Fruit fly (Drosophila melanogaster) whole organism, embryonic: Measurements from ENCODE around the gene CG9550.

ENCODE experiments used
- Adf1 ChIP-seq: fragments of 200-800 bp; sonication (Bioruptor generic); IDR thresholded peaks from 2 replicates; pipeline ENCODE4 v1.3.6; 2022; ENCODE audit warnings: missing biosample characterization, missing genetic modification characterization
- B-H2 ChIP-seq: fragments of 200-800 bp; sonication (Bioruptor generic); optimal IDR thresholded peaks from 2 replicates; lab custom pipeline; 2018; ENCODE audit warnings: missing biosample characterization, mild to moderate bottlenecking, missing genetic modification characterization
- CG12659 ChIP-seq: fragments of 200-800 bp; sonication (Bioruptor generic); optimal IDR thresholded peaks from 3 replicates; lab custom pipeline; 2017; ENCODE audit warnings: mild to moderate bottlenecking, missing biosample characterization, missing genetic modification reagents, missing genetic modification characterization
- CG13424 ChIP-seq: fragments of 200-800 bp; sonication (Bioruptor generic); optimal IDR thresholded peaks from 2 replicates; lab custom pipeline; 2019; ENCODE audit warnings: missing biosample characterization, mild to moderate bottlenecking, missing genetic modification characterization, moderate library complexity
- CG14441 ChIP-seq: fragments of 200-800 bp; sonication (Bioruptor generic); IDR thresholded peaks from 2 replicates; pipeline ENCODE4 v1.3.6; 2022; ENCODE audit warnings: missing biosample characterization, missing genetic modification characterization
- CG14710 ChIP-seq: fragments of 200-800 bp; sonication (Bioruptor generic); optimal IDR thresholded peaks from 3 replicates; lab custom pipeline; 2019; ENCODE audit warnings: missing biosample characterization, mild to moderate bottlenecking, missing genetic modification characterization, moderate library complexity
- CG15514 ChIP-seq: fragments of 200-800 bp; sonication (Bioruptor generic); optimal IDR thresholded peaks from 3 replicates; lab custom pipeline; 2017; ENCODE audit warnings: missing biosample characterization, missing genetic modification characterization, mild to moderate bottlenecking, moderate library complexity, missing genetic modification reagents
- CG1603 ChIP-seq: fragments of 200-800 bp; sonication (Bioruptor generic); optimal IDR thresholded peaks from 2 replicates; lab custom pipeline; 2019; ENCODE audit warnings: missing biosample characterization, mild to moderate bottlenecking, missing genetic modification characterization, moderate library complexity
- CG2199 ChIP-seq: fragments of 200-800 bp; sonication (Bioruptor generic); IDR thresholded peaks from 3 replicates; pipeline ENCODE4 v1.3.6; 2022; ENCODE audit warnings: missing biosample characterization, missing genetic modification characterization
- CG33213 ChIP-seq: fragments of 200-800 bp; sonication (Bioruptor generic); optimal IDR thresholded peaks from 3 replicates; lab custom pipeline; 2016; ENCODE audit warnings: missing biosample characterization, missing genetic modification characterization
- CG33557 ChIP-seq: fragments of 200-800 bp; sonication (Bioruptor generic); optimal IDR thresholded peaks from 2 replicates; lab custom pipeline; 2019; ENCODE audit warnings: missing biosample characterization, mild to moderate bottlenecking, missing genetic modification characterization, moderate library complexity
- CG34376 ChIP-seq: fragments of 200-800 bp; sonication (Bioruptor generic); optimal IDR thresholded peaks from 2 replicates; lab custom pipeline; 2018; ENCODE audit warnings: missing biosample characterization, mild to moderate bottlenecking, missing genetic modification characterization
- CG3726 ChIP-seq: fragments of 200-800 bp; sonication (Bioruptor generic); IDR thresholded peaks from 3 replicates; pipeline ENCODE4, ENCODE4 v1.3.6; 2022; ENCODE audit warnings: missing biosample characterization, missing genetic modification characterization
- CG3847 ChIP-seq: fragments of 200-800 bp; sonication (Bioruptor generic); IDR thresholded peaks from 2 replicates; pipeline ENCODE4 v1.3.6; 2022; ENCODE audit warnings: missing biosample characterization, missing genetic modification characterization
- CG3995 ChIP-seq: fragments of 200-800 bp; sonication (Bioruptor generic); optimal IDR thresholded peaks from 3 replicates; lab custom pipeline; 2016; ENCODE audit warnings: missing biosample characterization, missing genetic modification characterization
- CG4328 ChIP-seq: fragments of 200-800 bp; sonication (Bioruptor generic); optimal IDR thresholded peaks from 3 replicates; lab custom pipeline; 2017; ENCODE audit warnings: missing biosample characterization, missing genetic modification reagents, missing genetic modification characterization
- CG6791 ChIP-seq: fragments of 200-800 bp; sonication (Bioruptor generic); IDR thresholded peaks from 3 replicates; pipeline ENCODE4 v1.3.6; 2022; ENCODE audit warnings: missing biosample characterization, missing genetic modification characterization; ENCODE audit not compliant: partially characterized antibody
- CG7839 ChIP-seq: fragments of 200-800 bp; sonication (Bioruptor generic); optimal IDR thresholded peaks from 3 replicates; lab custom pipeline; 2018; ENCODE audit warnings: missing biosample characterization, mild to moderate bottlenecking, missing genetic modification characterization, moderate library complexity
- CG8359 ChIP-seq: fragments of 200-800 bp; sonication (Bioruptor generic); optimal IDR thresholded peaks from 2 replicates; lab custom pipeline; 2017; ENCODE audit warnings: missing biosample characterization, mild to moderate bottlenecking, missing genetic modification characterization, borderline replicate concordance
- CHES-1-like ChIP-seq: fragments of 200-800 bp; sonication (Bioruptor generic); optimal IDR thresholded peaks from 2 replicates; lab custom pipeline; 2016; ENCODE audit warnings: missing biosample characterization, missing genetic modification characterization
- D19A ChIP-seq: fragments of 200-800 bp; optimal IDR thresholded peaks from 3 replicates; lab custom pipeline; 2019; ENCODE audit warnings: missing biosample characterization, mild to moderate bottlenecking, missing genetic modification characterization, moderate library complexity
- Dfd ChIP-seq, 2 experiments: fragments of >200 bp; optimal IDR thresholded peaks; 2 replicates each; lab custom pipeline; 2017; ENCODE audit warnings: missing biosample characterization in 2 of 2, missing genetic modification characterization in 2 of 2
- Dref ChIP-seq: fragments of 200-800 bp; sonication (Bioruptor generic); IDR thresholded peaks from 2 replicates; pipeline ENCODE4 v1.3.6; 2022; ENCODE audit warnings: missing biosample characterization, missing genetic modification characterization
- E2f2 ChIP-seq: fragments of 200-800 bp; sonication (Bioruptor generic); IDR thresholded peaks from 2 replicates; pipeline ENCODE4 v1.3.6; 2022; ENCODE audit warnings: missing biosample characterization, missing genetic modification characterization
- Ets97D ChIP-seq: fragments of 200-800 bp; sonication (Bioruptor generic); optimal IDR thresholded peaks from 3 replicates; lab custom pipeline; 2016; ENCODE audit warnings: missing biosample characterization, missing genetic modification characterization
- H2.0 ChIP-seq: fragments of 200-800 bp; sonication (Bioruptor generic); IDR thresholded peaks from 2 replicates; pipeline ENCODE4 v1.3.6; 2022; ENCODE audit warnings: missing biosample characterization, missing genetic modification characterization
- HmgZ ChIP-seq: fragments of 200-800 bp; sonication (Bioruptor generic); optimal IDR thresholded peaks from 2 replicates; lab custom pipeline; 2018; ENCODE audit warnings: missing biosample characterization, mild to moderate bottlenecking, missing genetic modification characterization
- Myb ChIP-seq: fragments of 200-800 bp; sonication (Bioruptor generic); optimal IDR thresholded peaks from 2 replicates; lab custom pipeline; 2016; ENCODE audit warnings: missing biosample characterization, missing genetic modification characterization
- NC2β ChIP-seq: fragments of 200-800 bp; sonication (Bioruptor generic); optimal IDR thresholded peaks from 2 replicates; lab custom pipeline; 2016; ENCODE audit warnings: missing biosample characterization, missing genetic modification characterization
- NfI ChIP-seq: fragments of 200-800 bp; sonication (Bioruptor generic); optimal IDR thresholded peaks from 3 replicates; lab custom pipeline; 2018; ENCODE audit warnings: missing biosample characterization, mild to moderate bottlenecking, missing genetic modification characterization, moderate library complexity
- Pdp1 ChIP-seq, 2 experiments: fragments of 200-800 bp; sonication (Bioruptor generic); optimal IDR thresholded peaks; 3 replicates each; lab custom pipeline; 2016; ENCODE audit warnings: missing biosample characterization in 2 of 2, missing genetic modification characterization in 2 of 2, mild to moderate bottlenecking in 1 of 2, moderate library complexity in 1 of 2
- YL-1 ChIP-seq: fragments of 200-800 bp; sonication (Bioruptor generic); optimal IDR thresholded peaks from 3 replicates; lab custom pipeline; 2017; ENCODE audit warnings: missing biosample characterization, mild to moderate bottlenecking, missing genetic modification characterization
- caup ChIP-seq: fragments of 200-800 bp; sonication (Bioruptor generic); optimal IDR thresholded peaks from 3 replicates; lab custom pipeline; 2017; ENCODE audit warnings: missing biosample characterization, mild to moderate bottlenecking, missing genetic modification characterization, moderate library complexity; ENCODE audit not compliant: severe bottlenecking
- chif ChIP-seq, 2 experiments: fragments of 200-800 bp; sonication (Bioruptor generic); optimal IDR thresholded peaks; 3 replicates each; lab custom pipeline; 2016; ENCODE audit warnings: missing biosample characterization in 2 of 2, missing genetic modification characterization in 2 of 2
- chn ChIP-seq: fragments of 200-800 bp; sonication (Bioruptor generic); optimal IDR thresholded peaks from 2 replicates; lab custom pipeline; 2016; ENCODE audit warnings: missing biosample characterization, missing genetic modification characterization
- ci ChIP-seq: fragments of 200-800 bp; sonication (Bioruptor generic); IDR thresholded peaks from 3 replicates; pipeline ENCODE4 v1.3.6; 2022; ENCODE audit warnings: missing biosample characterization, missing genetic modification characterization
- ftz-f1 ChIP-seq: fragments of 200-800 bp; sonication (Bioruptor generic); optimal IDR thresholded peaks from 2 replicates; lab custom pipeline; 2016; ENCODE audit warnings: missing biosample characterization, missing genetic modification characterization
- gfzf ChIP-seq: fragments of 200-800 bp; sonication (Bioruptor generic); optimal IDR thresholded peaks from 2 replicates; lab custom pipeline; 2016; ENCODE audit warnings: missing biosample characterization, mild to moderate bottlenecking, missing genetic modification characterization, moderate library complexity
- gro ChIP-seq: fragments of 200-800 bp; sonication (Bioruptor generic); optimal IDR thresholded peaks from 2 replicates; lab custom pipeline; 2016; ENCODE audit warnings: missing biosample characterization, missing genetic modification characterization
- hb ChIP-seq: fragments of 200-800 bp; sonication (Bioruptor generic); IDR thresholded peaks from 3 replicates; pipeline ENCODE4 v1.3.6; 2022; ENCODE audit warnings: missing biosample characterization, missing genetic modification characterization; ENCODE audit not compliant: partially characterized antibody
- hkb ChIP-seq, 2 experiments: fragments of 200-800 bp in 1 of 2; fragments of >200 bp in 1 of 2; sonication (Bioruptor generic) in 1 of 2; IDR thresholded peaks in 1 of 2; optimal IDR thresholded peaks in 1 of 2; 2 replicates each; pipeline versions ENCODE4 v1.3.6 to Lab custom; 2017 to 2022; ENCODE audit warnings: missing biosample characterization in 1 of 2, missing genetic modification characterization in 1 of 2
- luna ChIP-seq: fragments of 200-800 bp; sonication (Bioruptor generic); optimal IDR thresholded peaks from 2 replicates; lab custom pipeline; 2016; ENCODE audit warnings: missing biosample characterization, missing genetic modification characterization
- nerfin-2 ChIP-seq: fragments of 200-800 bp; sonication (Bioruptor generic); IDR thresholded peaks from 2 replicates; pipeline ENCODE4 v1.3.6; 2022; ENCODE audit warnings: missing biosample characterization, missing genetic modification characterization; ENCODE audit not compliant: partially characterized antibody
- salm ChIP-seq: fragments of 200-800 bp; sonication (Bioruptor generic); optimal IDR thresholded peaks from 2 replicates; lab custom pipeline; 2018; ENCODE audit warnings: missing biosample characterization, mild to moderate bottlenecking, missing genetic modification characterization
- stwl ChIP-seq: fragments of 200-800 bp; sonication (Bioruptor generic); optimal IDR thresholded peaks from 3 replicates; lab custom pipeline; 2018; ENCODE audit warnings: missing biosample characterization, mild to moderate bottlenecking, missing genetic modification characterization, moderate library complexity
- trem ChIP-seq: fragments of 200-800 bp; optimal IDR thresholded peaks from 3 replicates; lab custom pipeline; 2019; ENCODE audit warnings: missing biosample characterization, mild to moderate bottlenecking, missing genetic modification characterization, moderate library complexity
- vvl ChIP-seq: fragments of 200-800 bp; sonication (Bioruptor generic); IDR thresholded peaks from 2 replicates; pipeline ENCODE4 v1.3.6; 2022; ENCODE audit warnings: missing biosample characterization, missing genetic modification characterization
- z ChIP-seq: fragments of 200-800 bp; sonication (Bioruptor generic); IDR thresholded peaks from 3 replicates; pipeline ENCODE4 v1.3.6; 2022; ENCODE audit warnings: missing biosample characterization, missing genetic modification characterization
- zfh2 ChIP-seq: fragments of 200-800 bp; sonication (Bioruptor generic); optimal IDR thresholded peaks from 2 replicates; lab custom pipeline; 2016; ENCODE audit warnings: missing biosample characterization, missing genetic modification characterization

CG9550 gene

DNA sequence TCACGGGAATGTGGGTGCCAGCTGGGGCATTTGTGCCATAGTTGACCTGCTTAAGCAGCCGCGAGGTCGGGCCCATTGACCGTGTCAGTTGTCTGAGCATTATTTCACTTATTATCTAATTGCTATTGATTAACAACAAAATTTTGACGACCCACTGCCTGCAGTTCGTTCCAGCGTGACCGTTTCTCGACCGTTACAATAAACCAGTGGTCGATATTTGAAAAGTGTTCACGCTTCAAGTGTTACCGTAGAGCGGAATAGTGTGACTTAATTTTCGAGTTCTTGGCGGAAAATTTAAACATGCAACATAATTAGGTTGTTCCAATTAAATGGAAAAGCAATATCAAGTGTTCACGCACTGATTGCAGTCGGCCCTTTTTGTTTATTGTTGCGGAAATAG is 29.3 kb upstream of the CG9550 start, which contains the start of gene HemK1 (continued):
- peak; percentile 4 for TF ChIP-seq zfh2 (GFP tag; lab: Kevin White, UChicago)
- TF ChIP-seq ci (GFP tag; lab: Robert Waterston, UW), result 0 out of 3 replicates have a peak, but pooled peaks have one; percentile 34
- TF ChIP-seq E2f2 (GFP tag; lab: Robert Waterston, UW), result peak; percentile 97
- peak; percentile 2 for TF ChIP-seq CHES-1-like (GFP tag; lab: Kevin White, UChicago)
- TF ChIP-seq Dref (GFP tag; lab: Robert Waterston, UW), result peak; percentile 38; the same call in 1 of the 2 replicates
- TF ChIP-seq CG3726 (GFP tag; lab: Robert Waterston, UW), result no peak
- TF ChIP-seq NC2β (GFP tag; lab: Kevin White, UChicago), result peak; percentile 45
- peak; percentile 72 for TF ChIP-seq CG14710 (tag; lab: Kevin White, UChicago)
- peak; percentile 41; the same call in 1 of the 2 replicates for TF ChIP-seq vvl (GFP tag; lab: Robert Waterston, UW)
- no peak for TF ChIP-seq D19A (tag; lab: Kevin White, UChicago)
- TF ChIP-seq ftz-f1, result peak; percentile 97
- no peak for TF ChIP-seq Dfd (GFP tag; optimal IDR thresholded peaks at IDR 0.05; lab: Kevin White, UChicago)
- TF ChIP-seq caup, result no peak
- TF ChIP-seq gfzf, result peak; percentile 97
- TF ChIP-seq nerfin-2, result peak; percentile 47; the same call in 1 of the 2 replicates
- TF ChIP-seq CG33213, result peak; percentile 75
- 0 out of 3 replicates have a peak, but pooled peaks have one; percentile 29 for TF ChIP-seq CG2199
- TF ChIP-seq CG13424 (tag; lab: Kevin White, UChicago), result no peak
- peak; percentile 40 for TF ChIP-seq gro (GFP tag; lab: Kevin White, UChicago)
- TF ChIP-seq HmgZ (tag; lab: Kevin White, UChicago), result peak; percentile 78
- TF ChIP-seq z (GFP tag; lab: Robert Waterston, UW), result no peak
- TF ChIP-seq CG4328 (GFP tag; lab: Kevin White, UChicago), result no peak
- no peak for TF ChIP-seq CG8359 (GFP tag; lab: Kevin White, UChicago)
- TF ChIP-seq Adf1 (GFP tag; lab: Robert Waterston, UW), result 0 out of 2 replicates have a peak, but pooled peaks have one; percentile 25
- peak; percentile 64 for TF ChIP-seq Ets97D (GFP tag; lab: Kevin White, UChicago)
- TF ChIP-seq trem (tag; lab: Kevin White, UChicago), result peak; percentile 59
- TF ChIP-seq CG12659 (GFP tag; lab: Kevin White, UChicago), result peak; percentile 72
- TF ChIP-seq chif (GFP tag; optimal IDR thresholded peaks at IDR 0.05; lab: Kevin White, UChicago), result no peak
- peak; percentile 28 for TF ChIP-seq B-H2 (GFP tag; lab: Kevin White, UChicago)
- no peak for TF ChIP-seq H2.0 (GFP tag; lab: Robert Waterston, UW)
- peak; percentile 88 for TF ChIP-seq Myb (GFP tag; lab: Kevin White, UChicago)
- TF ChIP-seq chn, result peak; percentile 19
- TF ChIP-seq luna (GFP tag; lab: Kevin White, UChicago), result no peak
- no peak for TF ChIP-seq hkb (optimal IDR thresholded peaks at IDR 0.05; lab: Kevin White, UChicago)
- TF ChIP-seq hkb (GFP tag; IDR thresholded peaks at IDR 0.05; lab: Robert Waterston, UW), result no peak
- TF ChIP-seq hb (GFP tag; lab: Robert Waterston, UW), result no peak
- TF ChIP-seq CG1603 (tag; lab: Kevin White, UChicago), result peak; percentile 84
- TF ChIP-seq CG33557 (GFP tag; lab: Kevin White, UChicago), result no peak
- TF ChIP-seq NfI (GFP tag; lab: Kevin White, UChicago), result peak; percentile 4
- no peak for TF ChIP-seq CG7839 (tag; lab: Kevin White, UChicago)
- no peak for TF ChIP-seq salm
- TF ChIP-seq Pdp1 (GFP tag; optimal IDR thresholded peaks at IDR 0.05; lab: Kevin White, UChicago), result peak in 1 of 2 experiments; percentile 84
- no peak for TF ChIP-seq CG14441 (GFP tag; lab: Robert Waterston, UW)
- TF ChIP-seq YL-1 (GFP tag; lab: Kevin White, UChicago), result peak; percentile 69
- peak; percentile 84 for TF ChIP-seq CG15514
- peak; percentile 40 for TF ChIP-seq CG34376 (GFP tag; lab: Kevin White, UChicago)
- peak; percentile 66 for TF ChIP-seq stwl (tag; lab: Kevin White, UChicago)
- TF ChIP-seq CG3847 (GFP tag; lab: Robert Waterston, UW), result peak; percentile 57
- TF ChIP-seq CG6791 (GFP tag; lab: Robert Waterston, UW), result peak; percentile 42; the same call in 1 of the 3 replicates
- peak; percentile 50 for TF ChIP-seq CG3995
